Worm (Caenorhabditis elegans): ENCODE data around the gene hsp-90.

hsp-90 gene

DNA sequence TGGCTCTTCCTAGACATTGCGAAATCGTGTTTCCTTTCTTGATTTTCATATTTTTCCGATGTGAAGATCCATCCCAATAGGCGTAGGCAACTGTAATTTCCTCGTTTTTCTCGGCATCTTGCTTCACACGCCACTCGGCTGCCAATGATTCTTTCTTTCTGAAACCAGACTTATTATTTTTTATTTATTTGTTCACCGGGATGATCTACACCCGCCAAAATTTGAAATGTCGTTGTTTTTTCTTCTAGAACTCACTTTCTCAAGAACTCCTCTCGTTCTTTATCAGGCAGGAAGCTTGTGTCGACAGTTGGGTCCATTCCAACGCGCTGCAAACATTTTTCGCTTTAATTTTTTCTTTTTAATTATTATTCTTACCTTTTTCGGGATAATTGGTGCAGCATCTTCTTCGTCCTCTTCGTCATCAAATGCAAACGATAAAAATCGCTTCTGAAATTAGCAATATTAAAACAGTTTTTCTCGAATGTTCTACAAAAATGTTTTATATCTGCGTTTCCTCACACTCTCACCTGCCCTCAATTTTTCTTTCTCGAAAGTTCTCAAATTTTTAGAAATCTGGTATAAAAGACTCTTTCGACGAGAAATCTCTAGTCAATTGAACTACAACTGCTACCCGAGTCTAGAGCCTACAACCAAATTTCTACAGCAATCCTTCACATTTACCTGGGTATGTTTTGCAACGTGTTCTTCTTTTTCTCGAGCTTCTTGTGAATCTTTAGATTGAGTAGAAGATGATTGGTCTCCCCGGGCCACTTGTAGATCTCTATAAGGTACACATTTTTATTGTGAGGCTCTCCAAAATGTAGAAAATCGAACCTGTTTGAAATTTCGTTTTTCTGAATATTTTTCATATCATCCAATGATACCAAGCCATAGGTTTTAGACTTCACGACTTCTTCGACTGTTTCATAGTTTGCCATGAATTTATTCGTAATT lies at the start of gene hsp-90:
Gene hsp-90 (plus strand): TSS at position 560 of the 954 bp plus-strand sequence.
- TF ChIP-seq lim-7 (GFP tag; IDR thresholded peaks at IDR 0.05) (0 out of 2 replicates have a peak, but pooled peaks have one; percentile 22), ama-1 (optimal IDR thresholded peaks at IDR 0.05) (peak; percentile 54), mdt-29 (GFP tag; IDR thresholded peaks at IDR 0.05) (0 out of 2 replicates have a peak, but pooled peaks have one; percentile 9), ceh-32 (tag; optimal IDR thresholded peaks at IDR 0.05; ENCODE audit: poor library complexity) (no peak)

DNA sequence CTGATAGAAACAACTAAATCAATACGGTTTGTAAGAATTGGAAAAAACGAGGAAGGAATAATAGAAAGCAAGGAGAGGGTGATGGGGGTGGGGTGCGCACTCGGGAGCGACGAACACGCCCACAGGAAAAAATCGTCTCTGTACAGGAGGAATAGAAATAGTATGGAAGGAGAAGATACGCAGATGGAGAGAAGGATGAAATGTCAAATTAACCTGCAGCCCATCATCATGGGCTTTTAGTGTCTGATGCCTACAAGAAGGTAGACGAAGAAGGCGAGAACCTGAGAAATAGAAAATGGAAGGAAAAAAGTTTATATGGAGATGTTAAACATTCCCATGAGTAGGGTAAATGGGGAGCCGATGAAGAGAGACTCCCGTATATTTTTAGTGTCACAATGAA lies 49.6 kb upstream of the hsp-90 start, which contains the start of gene F43D2.6:
Gene F43D2.6 (minus strand): TSS at position 62 of the 400 bp plus-strand sequence.
- no peak for TF ChIP-seq nhr-102 (tag; optimal IDR thresholded peaks at IDR 0.05)
- no peak for TF ChIP-seq F49E8.2 (tag; optimal IDR thresholded peaks at IDR 0.05; ENCODE audit: borderline replicate concordance)
- TF ChIP-seq dmd-9 (GFP tag; IDR thresholded peaks at IDR 0.05), result no peak
- TF ChIP-seq pqm-1 (tag; optimal IDR thresholded peaks at IDR 0.05), result no peak
- no peak for TF ChIP-seq set-16 (GFP tag; IDR thresholded peaks at IDR 0.05)
- no peak for TF ChIP-seq cey-2 (tag; optimal IDR thresholded peaks at IDR 0.05; ENCODE audit: borderline replicate concordance, insufficient read depth)
- no peak for TF ChIP-seq R02D3.7 (tag; optimal IDR thresholded peaks at IDR 0.05)
- no peak for TF ChIP-seq lin-29 (GFP tag; IDR thresholded peaks at IDR 0.05)

DNA sequence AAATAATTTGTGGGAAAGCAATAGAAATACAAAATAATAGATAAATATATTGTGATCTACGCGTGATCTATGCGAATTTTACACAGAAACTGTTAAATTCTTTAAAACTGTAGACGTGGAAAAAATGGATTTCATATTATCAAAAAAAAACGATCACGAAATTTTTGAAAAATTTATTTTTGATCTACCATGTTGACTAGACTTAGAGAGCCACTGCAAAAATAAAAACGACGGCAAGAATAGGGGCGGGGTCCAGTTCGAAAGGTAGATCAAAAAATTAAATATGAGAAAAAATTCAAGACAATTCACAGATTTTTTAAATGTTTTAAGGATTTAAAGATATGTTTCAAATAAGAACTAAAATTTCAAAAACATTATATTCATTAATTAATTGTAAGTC lies 46.6 kb upstream of the hsp-90 start:
- TF ChIP-seq ztf-11 (tag; optimal IDR thresholded peaks at IDR 0.05) (no peak), Y75B8A.6 (GFP tag; IDR thresholded peaks at IDR 0.05) (no peak), mxl-2 (GFP tag; conservative IDR thresholded peaks at IDR 0.05) (no peak)

DNA sequence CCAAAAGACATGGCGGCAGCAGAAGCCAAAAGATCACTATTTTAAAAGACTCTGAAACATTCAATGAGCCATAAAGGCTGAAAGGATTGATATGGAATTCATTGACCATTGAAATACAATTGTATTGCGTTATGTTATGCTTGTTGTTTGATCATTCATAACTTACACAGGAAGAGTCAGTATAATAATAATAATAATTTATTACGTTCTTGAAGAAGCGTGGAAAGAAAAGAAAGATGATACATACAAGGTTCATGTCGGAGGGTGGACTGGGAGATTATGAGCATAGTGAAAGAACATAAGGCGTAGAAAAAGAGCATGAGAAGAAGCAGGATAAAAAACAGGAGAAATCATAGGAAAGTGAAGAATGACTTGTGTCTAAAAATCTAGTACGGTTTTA lies 44.6 kb upstream of the hsp-90 start, which contains the start of gene F43D2.7:
Gene F43D2.7 (minus strand): TSS at position 101 of the 400 bp plus-strand sequence.
- TF ChIP-seq nhr-76 (tag; optimal IDR thresholded peaks at IDR 0.05) (no peak), dpl-1 (GFP tag; optimal IDR thresholded peaks at IDR 0.05) (no peak), spr-3 (GFP tag; optimal IDR thresholded peaks at IDR 0.05) (no peak), nhr-111 (GFP tag; optimal IDR thresholded peaks at IDR 0.05) (no peak), arid-1 (GFP tag; conservative IDR thresholded peaks at IDR 0.05) (no peak), skn-1 (tag; optimal IDR thresholded peaks at IDR 0.05) (no peak), unc-39 (tag; optimal IDR thresholded peaks at IDR 0.05) (no peak), cey-2 (tag; optimal IDR thresholded peaks at IDR 0.05; ENCODE audit: borderline replicate concordance, insufficient read depth) (no peak), pqm-1 (tag; optimal IDR thresholded peaks at IDR 0.05) (no peak), T20F7.1 (GFP tag; optimal IDR thresholded peaks at IDR 0.05) (no peak), aha-1 (tag) (no peak)

ce11 chrV:14640769-14641168 lies 43.9 kb upstream of the hsp-90 start, which contains the start of gene C54G10.1:
Gene C54G10.1, plus strand, starts transcription at chrV:14641101.
- no peak for TF ChIP-seq nhr-76 (tag; optimal IDR thresholded peaks at IDR 0.05)
- peak; percentile 78 for TF ChIP-seq hlh-11 (tag; optimal IDR thresholded peaks at IDR 0.05)
- peak; percentile 75 for TF ChIP-seq nhr-28 (tag; optimal IDR thresholded peaks at IDR 0.05)
- no peak for TF ChIP-seq daf-12 (tag; optimal IDR thresholded peaks at IDR 0.05)
- TF ChIP-seq nhr-102 (tag; optimal IDR thresholded peaks at IDR 0.05), result no peak
- TF ChIP-seq dve-1 (tag; optimal IDR thresholded peaks at IDR 0.05; ENCODE audit: insufficient read depth), result peak; percentile 47
- no peak for TF ChIP-seq daf-16 (GFP tag; optimal IDR thresholded peaks at IDR 0.05)
- TF ChIP-seq daf-16 (tag; optimal IDR thresholded peaks at IDR 0.05), result peak; percentile 90
- TF ChIP-seq pqm-1 (tag; optimal IDR thresholded peaks at IDR 0.05), result peak; percentile 65
- peak; percentile 66 for TF ChIP-seq dmd-6 (GFP tag; IDR thresholded peaks at IDR 0.05)
- TF ChIP-seq unc-62 (GFP tag; optimal IDR thresholded peaks at IDR 0.05 in 1 of 2), result peak in 1 of 2 experiments; percentile 33
- no peak for TF ChIP-seq unc-62 (tag; optimal IDR thresholded peaks at IDR 0.05)
- peak; percentile 34 for TF ChIP-seq hlh-30 (tag; optimal IDR thresholded peaks at IDR 0.05; ENCODE audit: insufficient read depth)
- TF ChIP-seq gei-8 (GFP tag; optimal IDR thresholded peaks at IDR 0.05), result no peak
- TF ChIP-seq mdt-29 (GFP tag; IDR thresholded peaks at IDR 0.05), result no peak
- peak; percentile 6 for TF ChIP-seq mes-2 (tag; optimal IDR thresholded peaks at IDR 0.05; ENCODE audit: poor library complexity, severe bottlenecking)
- peak; percentile 38 for TF ChIP-seq nhr-6 (tag; optimal IDR thresholded peaks at IDR 0.05)
- peak; percentile 48 for TF ChIP-seq nhr-77 (tag; optimal IDR thresholded peaks at IDR 0.05)

Measured in whole organism, L4 larva.